Worm (Caenorhabditis elegans) whole organism, midembryonic: Measurements from ENCODE around the gene daf-2.

ENCODE experiments used
- T22C8.4 ChIP-seq: fragments of 200-800 bp; sonication (Bioruptor generic); IDR thresholded peaks from 2 replicates; pipeline ENCODE4 v1.3.6; 2022; ENCODE audit warnings: missing genetic modification characterization, missing compliant biosample characterization
- flt-1 ChIP-seq: fragments of 200-800 bp; sonication (Bioruptor generic); IDR thresholded peaks from 2 replicates; pipeline ENCODE4 v1.3.6; 2022; ENCODE audit warnings: missing genetic modification characterization, missing compliant biosample characterization
- klf-2 ChIP-seq: fragments of 200-800 bp; sonication (Bioruptor generic); conservative IDR thresholded peaks from 2 replicates; pipeline ENCODE4 v1.3.6; 2022; ENCODE audit warnings: missing genetic modification reagents, missing genetic modification characterization, missing compliant biosample characterization
- med-1 ChIP-seq: sonication (generic microtip); optimal IDR thresholded peaks from 2 replicates; lab custom pipeline; 2017; ENCODE audit warnings: missing genetic modification characterization, mild to moderate bottlenecking, missing compliant biosample characterization, antibody characterized with exemption, missing genetic modification reagents; ENCODE audit not compliant: insufficient read depth
- ref-1 ChIP-seq: fragments of 200-800 bp; sonication (Bioruptor generic); conservative IDR thresholded peaks from 2 replicates; pipeline ENCODE4 v1.3.6; 2022; ENCODE audit warnings: missing genetic modification reagents, missing genetic modification characterization, missing compliant biosample characterization
- tab-1 ChIP-seq: fragments of 200-800 bp; sonication (Bioruptor generic); IDR thresholded peaks from 2 replicates; pipeline ENCODE4 v1.3.6; 2022; ENCODE audit warnings: missing genetic modification characterization, missing compliant biosample characterization
- ztf-23 ChIP-seq: fragments of 200-800 bp; sonication (Bioruptor generic); IDR thresholded peaks from 2 replicates; pipeline ENCODE4 v1.3.6; 2022; ENCODE audit warnings: missing genetic modification reagents, missing genetic modification characterization, missing compliant biosample characterization
- ztf-29 ChIP-seq: fragments of 200-800 bp; sonication (Bioruptor generic); IDR thresholded peaks from 2 replicates; pipeline ENCODE4 v1.3.6; 2022; ENCODE audit warnings: missing genetic modification reagents, missing genetic modification characterization, missing compliant biosample characterization

- no peak for TF ChIP-seq ref-1 (GFP tag; lab: Robert Waterston, UW)
- no peak for TF ChIP-seq tab-1 (GFP tag; lab: Robert Waterston, UW)
- no peak for TF ChIP-seq T22C8.4 (GFP tag; lab: Robert Waterston, UW)
- TF ChIP-seq med-1, result no peak
- TF ChIP-seq flt-1 (GFP tag; lab: Robert Waterston, UW), result no peak
- no peak for TF ChIP-seq ztf-23
- TF ChIP-seq klf-2 (GFP tag; lab: Robert Waterston, UW), result no peak
- no peak for TF ChIP-seq ztf-29 (GFP tag; lab: Robert Waterston, UW)
Observed at ce11 chrIII:3031017-3031756, 9.5 kb downstream of the daf-2 start.
